Fruit fly (Drosophila melanogaster) whole organism, adult: ENCODE results near the gene CG42841.

Experiments
- CG11617 ChIP-seq: fragments of 200-800 bp; sonication (Bioruptor generic); optimal IDR thresholded peaks from 2 replicates; lab custom pipeline; 2017; ENCODE audit warnings: mild to moderate bottlenecking, missing biosample characterization, missing genetic modification reagents, missing genetic modification characterization
- CG12768 ChIP-seq: fragments of 200-800 bp; sonication (Bioruptor generic); optimal IDR thresholded peaks from 2 replicates; lab custom pipeline; 2017; ENCODE audit warnings: missing biosample characterization, missing genetic modification characterization, mild to moderate bottlenecking, moderate library complexity, missing genetic modification reagents
- CG14711 ChIP-seq: fragments of 200-800 bp; sonication (Bioruptor generic); optimal IDR thresholded peaks from 2 replicates; lab custom pipeline; 2018; ENCODE audit warnings: missing biosample characterization, mild to moderate bottlenecking, missing genetic modification characterization, moderate library complexity
- CG1620 ChIP-seq: fragments of 200-800 bp; sonication (Bioruptor generic); optimal IDR thresholded peaks from 2 replicates; lab custom pipeline; 2016; ENCODE audit warnings: missing biosample characterization, missing genetic modification characterization
- CG33017 ChIP-seq: fragments of 200-800 bp; sonication (Bioruptor generic); optimal IDR thresholded peaks from 2 replicates; lab custom pipeline; 2018; ENCODE audit warnings: missing biosample characterization, mild to moderate bottlenecking, missing genetic modification characterization, moderate library complexity
- CG5204 ChIP-seq: fragments of 200-800 bp; sonication (Bioruptor generic); optimal IDR thresholded peaks from 2 replicates; lab custom pipeline; 2016; ENCODE audit warnings: missing biosample characterization, missing genetic modification characterization
- CG7045 ChIP-seq: fragments of 200-800 bp; sonication (Bioruptor generic); optimal IDR thresholded peaks from 2 replicates; lab custom pipeline; 2017; ENCODE audit warnings: missing biosample characterization, mild to moderate bottlenecking, missing genetic modification characterization
- CG7101 ChIP-seq: fragments of 200-800 bp; sonication (Bioruptor generic); optimal IDR thresholded peaks from 2 replicates; lab custom pipeline; 2018; ENCODE audit warnings: missing biosample characterization, mild to moderate bottlenecking, missing genetic modification characterization, moderate library complexity
- Clk ChIP-seq: fragments of 200-800 bp; sonication (Bioruptor generic); optimal IDR thresholded peaks from 2 replicates; lab custom pipeline; 2017; ENCODE audit warnings: missing biosample characterization, missing genetic modification characterization
- Crg-1 ChIP-seq: fragments of 200-800 bp; sonication (Bioruptor generic); optimal IDR thresholded peaks from 2 replicates; lab custom pipeline; 2016; ENCODE audit warnings: missing biosample characterization, missing genetic modification characterization
- Hr96 ChIP-seq: fragments of 200-800 bp; sonication (Bioruptor generic); optimal IDR thresholded peaks from 2 replicates; lab custom pipeline; 2016; ENCODE audit warnings: missing biosample characterization, missing genetic modification characterization
- Mnt ChIP-seq: fragments of 200-800 bp; sonication (Bioruptor generic); optimal IDR thresholded peaks from 2 replicates; lab custom pipeline; 2016; ENCODE audit warnings: missing biosample characterization, mild to moderate bottlenecking, missing genetic modification characterization
- bab1 ChIP-seq: fragments of 200-800 bp; sonication (Bioruptor generic); optimal IDR thresholded peaks from 3 replicates; lab custom pipeline; 2019; ENCODE audit warnings: missing biosample characterization, mild to moderate bottlenecking, missing genetic modification characterization, moderate library complexity
- cic ChIP-seq: fragments of 200-800 bp; sonication (Bioruptor generic); optimal IDR thresholded peaks from 2 replicates; lab custom pipeline; 2017; ENCODE audit warnings: missing biosample characterization, mild to moderate bottlenecking, missing genetic modification characterization, moderate library complexity
- cnc ChIP-seq, 2 experiments: fragments of >200 bp; optimal IDR thresholded peaks; 2 replicates each; lab custom pipeline; 2017
- kay ChIP-seq: fragments of 200-800 bp; sonication (Bioruptor generic); peaks from one replicate; lab custom pipeline; 2016; ENCODE audit warnings: missing biosample characterization, missing genetic modification characterization, borderline replicate concordance
- ovo ChIP-seq: fragments of 200-800 bp; sonication (Bioruptor generic); optimal IDR thresholded peaks from 2 replicates; lab custom pipeline; 2016; ENCODE audit warnings: missing biosample characterization, missing genetic modification characterization
- pad ChIP-seq: fragments of 200-800 bp; sonication (Bioruptor generic); optimal IDR thresholded peaks from 3 replicates; lab custom pipeline; 2017; ENCODE audit warnings: missing biosample characterization, missing genetic modification characterization, mild to moderate bottlenecking, moderate library complexity, missing genetic modification reagents
- tj ChIP-seq: fragments of 200-800 bp; sonication (Bioruptor generic); optimal IDR thresholded peaks from 3 replicates; lab custom pipeline; 2017; ENCODE audit warnings: missing biosample characterization, mild to moderate bottlenecking, missing genetic modification characterization, moderate library complexity
- toe ChIP-seq: fragments of 200-800 bp; sonication (Bioruptor generic); optimal IDR thresholded peaks from 2 replicates; lab custom pipeline; 2016; ENCODE audit warnings: missing biosample characterization, missing genetic modification characterization

Gene CG42841

dm6 chr3L:1968401-1968800, 37.0 kb downstream of the CG42841 start:
- TF ChIP-seq CG11617 (GFP tag; lab: Kevin White, UChicago) (no peak), toe (no peak), kay (GFP tag; lab: Kevin White, UChicago) (peak; percentile 91), tj (no peak)

dm6 chr3L:1967452-1968310, 37.8 kb downstream of the CG42841 start:
- TF ChIP-seq Hr96 (GFP tag; lab: Kevin White, UChicago), result no peak
- TF ChIP-seq ovo (GFP tag; lab: Kevin White, UChicago), result peak; percentile 15
- peak; percentile 17 for TF ChIP-seq CG1620
- peak; percentile 15 for TF ChIP-seq Crg-1 (GFP tag; lab: Kevin White, UChicago)
- TF ChIP-seq CG5204, result no peak
- TF ChIP-seq pad (GFP tag; lab: Kevin White, UChicago), result peak; percentile 28
- peak; percentile 41 for TF ChIP-seq CG7045
- TF ChIP-seq Mnt, result peak; percentile 73
- peak; percentile 49 for TF ChIP-seq Clk (GFP tag; lab: Kevin White, UChicago)
- peak; percentile 60 for TF ChIP-seq CG33017 (tag; lab: Kevin White, UChicago)
- peak; percentile 47 for TF ChIP-seq CG12768 (GFP tag; lab: Kevin White, UChicago)
- peak in 1 of 2 experiments; percentile 58 for TF ChIP-seq cnc (optimal IDR thresholded peaks at IDR 0.05; lab: Kevin White, UChicago)
- TF ChIP-seq CG14711, result no peak
- peak; percentile 72 for TF ChIP-seq cic (GFP tag; lab: Kevin White, UChicago)
- no peak for TF ChIP-seq CG11617 (GFP tag; lab: Kevin White, UChicago)
- no peak for TF ChIP-seq toe
- TF ChIP-seq tj, result peak; percentile 28
- no peak for TF ChIP-seq kay (GFP tag; lab: Kevin White, UChicago)
- peak; percentile 59 for TF ChIP-seq bab1 (GFP tag; lab: Kevin White, UChicago)
- TF ChIP-seq CG7101, result peak; percentile 63

dm6 chr3L:1964599-1965143, 40.8 kb downstream of the CG42841 start:
- TF ChIP-seq cic (GFP tag; lab: Kevin White, UChicago) (peak; percentile 29), bab1 (GFP tag; lab: Kevin White, UChicago) (no peak), CG14711 (no peak), CG12768 (GFP tag; lab: Kevin White, UChicago) (no peak), CG33017 (tag; lab: Kevin White, UChicago) (no peak), Clk (GFP tag; lab: Kevin White, UChicago) (no peak), cnc (optimal IDR thresholded peaks at IDR 0.05; lab: Kevin White, UChicago) (no peak)

- no peak for TF ChIP-seq CG7045
- TF ChIP-seq CG11617 (GFP tag; lab: Kevin White, UChicago), result peak; percentile 41
- TF ChIP-seq bab1 (GFP tag; lab: Kevin White, UChicago), result peak; percentile 33
- TF ChIP-seq Mnt, result peak; percentile 18
- no peak for TF ChIP-seq pad (GFP tag; lab: Kevin White, UChicago)
- no peak for TF ChIP-seq ovo (GFP tag; lab: Kevin White, UChicago)
- no peak for TF ChIP-seq Hr96 (GFP tag; lab: Kevin White, UChicago)
- no peak for TF ChIP-seq Crg-1 (GFP tag; lab: Kevin White, UChicago)
- no peak for TF ChIP-seq CG7101
- peak; percentile 59 for TF ChIP-seq tj
- TF ChIP-seq CG14711, result peak; percentile 10
Measured at dm6 chr3L:1964099-1964498, 41.4 kb downstream of the CG42841 start, which contains the start of gene mv. Gene mv, minus strand, starts transcription at chr3L:1964178.

- TF ChIP-seq cic (GFP tag; lab: Kevin White, UChicago) (no peak), CG5204 (no peak), Mnt (no peak), cnc (optimal IDR thresholded peaks at IDR 0.05; lab: Kevin White, UChicago) (no peak), ovo (GFP tag; lab: Kevin White, UChicago) (no peak), CG7045 (no peak), kay (GFP tag; lab: Kevin White, UChicago) (no peak), toe (no peak), Crg-1 (GFP tag; lab: Kevin White, UChicago) (no peak)
Measured at dm6 chr3L:1962964-1963363, 42.5 kb downstream of the CG42841 start, which contains the start of gene SCOT. Gene SCOT, plus strand, starts transcription at chr3L:1963143.
